Worm (Caenorhabditis elegans): ENCODE data around the gene sdz-35.
A peak's percentile ranks its signal among the peaks of the same experiment; 100 is the strongest.

Gene sdz-35

ce11 chrII:3208679-3209078 lies at the start of gene sdz-35:
sdz-35 (minus strand) TSS chrII:3208779.
- TF ChIP-seq nhr-77 (tag; optimal IDR thresholded peaks at IDR 0.05): no peak
- no peak for TF ChIP-seq unc-98 (GFP tag; IDR thresholded peaks at IDR 0.05)
- TF ChIP-seq unc-62 (GFP tag; optimal IDR thresholded peaks at IDR 0.05): no peak
- no peak for TF ChIP-seq pax-3 (tag; optimal IDR thresholded peaks at IDR 0.05)

ce11 chrII:3251782-3252181 lies 43.2 kb upstream of the sdz-35 start:
- no peak for TF ChIP-seq C34B4.2 (tag; optimal IDR thresholded peaks at IDR 0.05)
- no peak for TF ChIP-seq dsc-1 (tag; optimal IDR thresholded peaks at IDR 0.05)
- TF ChIP-seq jun-1 (tag; optimal IDR thresholded peaks at IDR 0.05): no peak
- TF ChIP-seq lin-35 (GFP tag; optimal IDR thresholded peaks at IDR 0.05): no peak
- no peak for TF ChIP-seq pqm-1 (tag; optimal IDR thresholded peaks at IDR 0.05)
- TF ChIP-seq ztf-11 (tag; optimal IDR thresholded peaks at IDR 0.05): no peak
- no peak for TF ChIP-seq rnt-1 (tag; optimal IDR thresholded peaks at IDR 0.05)
- no peak for TF ChIP-seq lir-3 (tag; optimal IDR thresholded peaks at IDR 0.05; ENCODE audit: poor library complexity)
- TF ChIP-seq nhr-19 (GFP tag; conservative IDR thresholded peaks at IDR 0.05): no peak
- TF ChIP-seq irx-1 (tag; optimal IDR thresholded peaks at IDR 0.05): no peak

ce11 chrII:3250195-3250594 lies 41.6 kb upstream of the sdz-35 start:
- TF ChIP-seq skn-1 (tag; optimal IDR thresholded peaks at IDR 0.05) (no peak), lin-35 (GFP tag; optimal IDR thresholded peaks at IDR 0.05) (no peak), C16A3.4 (tag; optimal IDR thresholded peaks at IDR 0.05) (no peak), grh-1 (GFP tag; IDR thresholded peaks at IDR 0.05) (no peak), ceh-8 (GFP tag; optimal IDR thresholded peaks at IDR 0.05) (no peak), lsy-2 (tag; optimal IDR thresholded peaks at IDR 0.05) (no peak), nhr-20 (tag; optimal IDR thresholded peaks at IDR 0.05) (no peak), nhr-84 (tag; optimal IDR thresholded peaks at IDR 0.05) (no peak)

ce11 chrII:3249406-3249805 lies 40.8 kb upstream of the sdz-35 start, which contains the start of gene clec-124:
clec-124 (plus strand) TSS chrII:3249706.
- TF ChIP-seq ceh-63 (GFP tag; optimal IDR thresholded peaks at IDR 0.05) (no peak), F16B12.6 (tag; optimal IDR thresholded peaks at IDR 0.05) (no peak), fos-1 (tag; optimal IDR thresholded peaks at IDR 0.05) (no peak), ces-1 (GFP tag; optimal IDR thresholded peaks at IDR 0.05) (no peak), ztf-11 (tag; optimal IDR thresholded peaks at IDR 0.05) (no peak), irx-1 (tag; optimal IDR thresholded peaks at IDR 0.05) (no peak), lin-35 (GFP tag; optimal IDR thresholded peaks at IDR 0.05) (no peak), ceh-82 (tag; optimal IDR thresholded peaks at IDR 0.05) (no peak), elt-2 (tag; optimal IDR thresholded peaks at IDR 0.05) (no peak), mef-2 (tag; optimal IDR thresholded peaks at IDR 0.05) (no peak)

ce11 chrII:3248043-3248718 lies 39.6 kb upstream of the sdz-35 start, which contains the start of the genes fbxc-50 and C17F4.2:
fbxc-50 (minus strand) TSS chrII:3248123.
C17F4.2 (plus strand) TSS chrII:3248668.
- no peak for TF ChIP-seq dsc-1 (tag; optimal IDR thresholded peaks at IDR 0.05)
- no peak for TF ChIP-seq hlh-4 (tag; optimal IDR thresholded peaks at IDR 0.05)
- no peak for TF ChIP-seq efl-1 (optimal IDR thresholded peaks at IDR 0.05)
- peak in 1 of 2 experiments; percentile 56 for TF ChIP-seq efl-1 (GFP tag; optimal IDR thresholded peaks at IDR 0.05 in 1 of 2)
- peak; percentile 80 for TF ChIP-seq blmp-1 (tag; optimal IDR thresholded peaks at IDR 0.05)

ce11 chrII:3247556-3247955 lies 39.0 kb upstream of the sdz-35 start:
- TF ChIP-seq zip-4 (GFP tag; optimal IDR thresholded peaks at IDR 0.05): no peak
- no peak for TF ChIP-seq ets-5 (GFP tag; IDR thresholded peaks at IDR 0.05)
- no peak for TF ChIP-seq swsn-7 (tag; optimal IDR thresholded peaks at IDR 0.05)
- no peak for TF ChIP-seq nhr-12 (tag; optimal IDR thresholded peaks at IDR 0.05)
- TF ChIP-seq unc-98 (GFP tag; IDR thresholded peaks at IDR 0.05): no peak
- TF ChIP-seq ceh-63 (GFP tag; optimal IDR thresholded peaks at IDR 0.05): no peak
- no peak for TF ChIP-seq xbp-1 (tag; optimal IDR thresholded peaks at IDR 0.05)
- TF ChIP-seq mdl-1 (tag; optimal IDR thresholded peaks at IDR 0.05): no peak
- TF ChIP-seq isw-1 (GFP tag; IDR thresholded peaks at IDR 0.05): no peak
- no peak for TF ChIP-seq jun-1 (tag; optimal IDR thresholded peaks at IDR 0.05)
- TF ChIP-seq lsy-2 (tag; optimal IDR thresholded peaks at IDR 0.05): no peak
- no peak for TF ChIP-seq ces-1 (GFP tag; optimal IDR thresholded peaks at IDR 0.05)
- TF ChIP-seq snpc-4 (tag; optimal IDR thresholded peaks at IDR 0.05): no peak

Measured in whole organism, L1 larva.